Worm (Caenorhabditis elegans) whole organism, L4/young adult: ENCODE measurements around the gene srj-7.

ENCODE experiments used
- W03F9.2 ChIP-seq: fragments of 150-350 bp; optimal IDR thresholded peaks from 2 replicates; lab custom pipeline; 2014; ENCODE audit warnings: missing biosample characterization, missing genetic modification characterization
- him-1 ChIP-seq: sonication (generic microtip); optimal IDR thresholded peaks from 2 replicates; lab custom pipeline; 2016; ENCODE audit warnings: missing genotype, missing genetic modification reagents, missing genetic modification characterization, missing compliant biosample characterization

- TF ChIP-seq him-1 (tag; lab: Kevin White, UChicago) (no peak), W03F9.2 (tag; lab: Kevin White, UChicago) (no peak)
Measured at ce11 chrV:3276184-3276583, 31.4 kb downstream of the srj-7 start.
